Fruit fly (Drosophila melanogaster): Measurements from ENCODE around the gene CG5854.

CG5854 gene

dm6 chr3R:23887572-23887971 is 46.1 kb upstream of the CG5854 start (continued):
- TF ChIP-seq CG1621 (tag; optimal IDR thresholded peaks at IDR 0.05) (no peak), Gug (GFP tag; IDR thresholded peaks at IDR 0.05) (peak; percentile 58), CG11294 (GFP tag; IDR thresholded peaks at IDR 0.05) (peak; percentile 50), Sox102F (GFP tag; optimal IDR thresholded peaks at IDR 0.05) (no peak), CG9139 (GFP tag; optimal IDR thresholded peaks at IDR 0.05) (no peak), ss (GFP tag; optimal IDR thresholded peaks at IDR 0.05) (no peak)

dm6 chr3R:23888273-23889220 is 45.2 kb upstream of the CG5854 start:
- peak; percentile 27; the same call in 2 of the 3 replicates for TF ChIP-seq CG8119 (GFP tag; IDR thresholded peaks at IDR 0.05)
- TF ChIP-seq CG8632 (GFP tag; optimal IDR thresholded peaks at IDR 0.05): peak; percentile 11
- TF ChIP-seq Ets96B (tag; optimal IDR thresholded peaks at IDR 0.05): peak; percentile 11
- no peak for TF ChIP-seq dac (GFP tag; optimal IDR thresholded peaks at IDR 0.05)
- peak; percentile 66 for TF ChIP-seq Smox (GFP tag; optimal IDR thresholded peaks at IDR 0.05)
- TF ChIP-seq Sox15 (GFP tag; optimal IDR thresholded peaks at IDR 0.05): peak; percentile 25
- peak; percentile 92 for TF ChIP-seq vri (GFP tag; optimal IDR thresholded peaks at IDR 0.05)
- no peak for TF ChIP-seq ss (GFP tag; optimal IDR thresholded peaks at IDR 0.05)
- TF ChIP-seq spab (GFP tag; optimal IDR thresholded peaks at IDR 0.05): no peak
- TF ChIP-seq svp (GFP tag): peak; percentile 78
- no peak for TF ChIP-seq fd59A (GFP tag; optimal IDR thresholded peaks at IDR 0.05)
- TF ChIP-seq CG1621 (tag; optimal IDR thresholded peaks at IDR 0.05): no peak
- TF ChIP-seq Eip75B (GFP tag; optimal IDR thresholded peaks at IDR 0.05): peak; percentile 29
- no peak for TF ChIP-seq Hr38 (GFP tag; optimal IDR thresholded peaks at IDR 0.05)
- TF ChIP-seq CG15336 (GFP tag; IDR thresholded peaks at IDR 0.05): peak; percentile 46; the same call in 1 of the 2 replicates
- no peak for TF ChIP-seq CG6276 (GFP tag; optimal IDR thresholded peaks at IDR 0.05)
- TF ChIP-seq CG10631 (GFP tag; optimal IDR thresholded peaks at IDR 0.05): peak; percentile 14
- TF ChIP-seq CG31627 (GFP tag; optimal IDR thresholded peaks at IDR 0.05): peak; percentile 73
- peak; percentile 52 for TF ChIP-seq Hr4 (GFP tag; optimal IDR thresholded peaks at IDR 0.05)
- TF ChIP-seq CG11902 (GFP tag; optimal IDR thresholded peaks at IDR 0.05): no peak
- TF ChIP-seq fkh (GFP tag; optimal IDR thresholded peaks at IDR 0.05): no peak
- no peak for TF ChIP-seq CG11294 (GFP tag; IDR thresholded peaks at IDR 0.05)
- TF ChIP-seq Sox102F (GFP tag; optimal IDR thresholded peaks at IDR 0.05): peak; percentile 73
- peak; percentile 65 for TF ChIP-seq lz (GFP tag; optimal IDR thresholded peaks at IDR 0.05)
- peak; percentile 73 for TF ChIP-seq Hr39 (GFP tag; optimal IDR thresholded peaks at IDR 0.05)
- no peak for TF ChIP-seq salr (GFP tag; optimal IDR thresholded peaks at IDR 0.05)
- TF ChIP-seq fd85E (GFP tag; optimal IDR thresholded peaks at IDR 0.05): no peak
- peak; percentile 55 for TF ChIP-seq CG6792 (GFP tag; optimal IDR thresholded peaks at IDR 0.05)
- peak; percentile 41 for TF ChIP-seq CG3919 (GFP tag; optimal IDR thresholded peaks at IDR 0.05)
- TF ChIP-seq Blimp-1 (GFP tag; optimal IDR thresholded peaks at IDR 0.05): peak; percentile 30
- TF ChIP-seq topi (GFP tag; optimal IDR thresholded peaks at IDR 0.05): peak; percentile 59
- TF ChIP-seq CG16779 (tag; optimal IDR thresholded peaks at IDR 0.05): no peak
- peak; percentile 83 for TF ChIP-seq Eip93F (GFP tag; optimal IDR thresholded peaks at IDR 0.05)
- peak; percentile 17 for TF ChIP-seq acj6 (GFP tag; optimal IDR thresholded peaks at IDR 0.05)
- TF ChIP-seq pdm3 (GFP tag; optimal IDR thresholded peaks at IDR 0.05): peak; percentile 34
- TF ChIP-seq CG34406 (GFP tag; optimal IDR thresholded peaks at IDR 0.05): no peak
- no peak for TF ChIP-seq dsx (GFP tag; optimal IDR thresholded peaks at IDR 0.05; ENCODE audit: poor library complexity, severe bottlenecking)
- TF ChIP-seq Met (GFP tag; optimal IDR thresholded peaks at IDR 0.05): peak; percentile 73
- no peak for TF ChIP-seq CG6808 (GFP tag; optimal IDR thresholded peaks at IDR 0.05)
- no peak for TF ChIP-seq net (GFP tag; optimal IDR thresholded peaks at IDR 0.05)
- peak; percentile 11 for TF ChIP-seq CG6854 (GFP tag; optimal IDR thresholded peaks at IDR 0.05)
- TF ChIP-seq Eip78C (GFP tag): peak; percentile 90
- peak; percentile 15 for TF ChIP-seq Sox14 (GFP tag; optimal IDR thresholded peaks at IDR 0.05)
- TF ChIP-seq CG11762 (GFP tag; optimal IDR thresholded peaks at IDR 0.05; ENCODE audit: insufficient read depth): no peak
- TF ChIP-seq CG10669 (GFP tag; optimal IDR thresholded peaks at IDR 0.05): no peak
